Fruit fly (Drosophila melanogaster) whole organism, wandering third instar larva: ENCODE measurements around the gene Cnep1r2.

Experiments
- Dfd ChIP-seq: fragments of >200 bp; optimal IDR thresholded peaks from 2 replicates; lab custom pipeline; 2017; ENCODE audit warnings: missing biosample characterization, missing genetic modification characterization
- Dif ChIP-seq: fragments of 200-275, 200-300 bp; sonication (Bioruptor generic); optimal IDR thresholded peaks from 2 replicates; lab custom pipeline; 2018; ENCODE audit warnings: missing biosample characterization, missing genetic modification characterization; ENCODE audit not compliant: partially characterized antibody
- GATAd ChIP-seq: sonication (Bioruptor generic); optimal IDR thresholded peaks from 2 replicates; lab custom pipeline; 2016; ENCODE audit warnings: missing biosample characterization, missing genetic modification characterization
- Hr78 ChIP-seq: fragments of >200 bp; optimal IDR thresholded peaks from 2 replicates; lab custom pipeline; 2017; ENCODE audit warnings: missing biosample characterization, missing genetic modification characterization
- Myc ChIP-seq: fragments of >200 bp; optimal IDR thresholded peaks from 2 replicates; lab custom pipeline; 2017
- OdsH ChIP-seq: fragments of 200-800 bp; sonication (Bioruptor generic); optimal IDR thresholded peaks from 2 replicates; lab custom pipeline; 2016; ENCODE audit warnings: missing biosample characterization, mild to moderate bottlenecking, missing genetic modification characterization
- br ChIP-seq: fragments of 200-800 bp; sonication (Bioruptor generic); optimal IDR thresholded peaks from 2 replicates; lab custom pipeline; 2016; ENCODE audit warnings: missing biosample characterization, missing genetic modification characterization
- dmrt93B ChIP-seq: fragments of 200-800 bp; sonication (Bioruptor generic); optimal IDR thresholded peaks from 2 replicates; lab custom pipeline; 2018; ENCODE audit warnings: missing biosample characterization, mild to moderate bottlenecking, missing genetic modification characterization
- foxo ChIP-seq, 2 experiments: fragments of 200-800 bp; sonication (Bioruptor generic); optimal IDR thresholded peaks; 2 replicates in 1 of 2; 3 replicates in 1 of 2; lab custom pipeline; 2016 to 2017; ENCODE audit warnings: missing biosample characterization in 2 of 2, missing genetic modification characterization in 2 of 2
- h ChIP-seq: fragments of 200-800 bp; sonication (Bioruptor generic); optimal IDR thresholded peaks from 3 replicates; lab custom pipeline; 2016; ENCODE audit warnings: missing biosample characterization, mild to moderate bottlenecking, missing genetic modification characterization
- tai ChIP-seq: sonication (Bioruptor generic); optimal IDR thresholded peaks from 2 replicates; lab custom pipeline; 2016; ENCODE audit warnings: missing biosample characterization, missing genetic modification characterization
- usp ChIP-seq: fragments of >200 bp; optimal IDR thresholded peaks from 2 replicates; lab custom pipeline; 2017; ENCODE audit warnings: missing biosample characterization, missing genetic modification characterization

- TF ChIP-seq Dif (GFP tag; lab: Kevin White, UChicago): peak; percentile 68
- no peak for TF ChIP-seq Myc
- no peak for TF ChIP-seq foxo (GFP tag; optimal IDR thresholded peaks at IDR 0.05; lab: Kevin White, UChicago)
- TF ChIP-seq OdsH (GFP tag; lab: Kevin White, UChicago): no peak
- no peak for TF ChIP-seq Dfd (GFP tag; lab: Kevin White, UChicago)
- TF ChIP-seq GATAd (GFP tag; lab: Kevin White, UChicago): no peak
- no peak for TF ChIP-seq tai (GFP tag; lab: Kevin White, UChicago)
- TF ChIP-seq h (GFP tag; lab: Kevin White, UChicago): no peak
- no peak for TF ChIP-seq usp (GFP tag; lab: Kevin White, UChicago)
- no peak for TF ChIP-seq dmrt93B (GFP tag; lab: Kevin White, UChicago)
- no peak for TF ChIP-seq Hr78 (GFP tag; lab: Kevin White, UChicago)
- TF ChIP-seq br (GFP tag; lab: Kevin White, UChicago): no peak
These were observed 28.6 kb downstream of the Cnep1r2 start for dm6 chr3L:10666511-10667003.
